Worm (Caenorhabditis elegans) whole organism, early embryonic: ENCODE data around the gene nlp-27.

Source experiments
- ceh-13 ChIP-seq: fragments of 200-800 bp; sonication (Bioruptor generic); optimal IDR thresholded peaks from 2 replicates; lab custom pipeline; 2018; ENCODE audit warnings: mild to moderate bottlenecking, missing genetic modification characterization, missing compliant biosample characterization
- ets-7 ChIP-seq: sonication (generic microtip); optimal IDR thresholded peaks from 2 replicates; lab custom pipeline; 2016; ENCODE audit warnings: missing genotype, missing genetic modification characterization, missing compliant biosample characterization
- flt-1 ChIP-seq: fragments of 200-800 bp; sonication (Bioruptor generic); IDR thresholded peaks from 2 replicates; pipeline ENCODE4 v1.3.6; 2022; ENCODE audit warnings: missing genetic modification characterization, missing compliant biosample characterization
- hmg-4 ChIP-seq: fragments of 200-800 bp; sonication (Bioruptor generic); optimal IDR thresholded peaks from 2 replicates; lab custom pipeline; 2018; ENCODE audit warnings: mild to moderate bottlenecking, missing genetic modification characterization, missing compliant biosample characterization
- tbx-11 ChIP-seq: fragments of 200-800 bp; sonication (Bioruptor generic); IDR thresholded peaks from 2 replicates; pipeline ENCODE4 v1.3.6; 2022; ENCODE audit warnings: missing genetic modification characterization, missing compliant biosample characterization

- no peak for TF ChIP-seq ceh-13 (GFP tag; lab: Kevin White, UChicago)
- no peak for TF ChIP-seq tbx-11 (GFP tag; lab: Robert Waterston, UW)
- TF ChIP-seq flt-1 = no peak
- TF ChIP-seq hmg-4 (GFP tag; lab: Kevin White, UChicago) = no peak
- no peak for TF ChIP-seq ets-7 (tag; lab: Kevin White, UChicago)
Observed at ce11 chrV:3969664-3970063, 19.5 kb upstream of the nlp-27 start.
